Worm (Caenorhabditis elegans) whole organism, mixed stage, embryonic: ENCODE measurements around the gene C17C3.6.

ENCODE experiments used
- ceh-83 ChIP-seq: fragments of 200-800 bp; sonication (Bioruptor generic); optimal IDR thresholded peaks from 2 replicates; lab custom pipeline; 2018; ENCODE audit warnings: mild to moderate bottlenecking, missing genetic modification characterization, missing compliant biosample characterization
- mab-5 ChIP-seq: fragments of 150-350 bp; optimal IDR thresholded peaks from 2 replicates; lab custom pipeline; 2014; ENCODE audit warnings: missing biosample characterization, missing genetic modification characterization
- nhr-76 ChIP-seq: sonication (generic microtip); optimal IDR thresholded peaks from 2 replicates; lab custom pipeline; 2017; ENCODE audit warnings: missing biosample characterization, missing genetic modification characterization
- sptf-1 ChIP-seq: sonication (generic microtip); optimal IDR thresholded peaks from 2 replicates; lab custom pipeline; 2017; ENCODE audit warnings: mild to moderate bottlenecking, missing genetic modification characterization, moderate library complexity, missing compliant biosample characterization

- no peak for TF ChIP-seq mab-5 (tag; lab: Kevin White, UChicago)
- TF ChIP-seq sptf-1, result no peak
- no peak for TF ChIP-seq ceh-83 (GFP tag; lab: Kevin White, UChicago)
- TF ChIP-seq nhr-76, result no peak
Observed at ce11 chrII:5587794-5588193, 37.9 kb downstream of the C17C3.6 start.
